Fruit fly (Drosophila melanogaster): ENCODE measurements around the gene euc.

- TF ChIP-seq Mnt (GFP tag; optimal IDR thresholded peaks at IDR 0.05) (no peak), CG7045 (GFP tag; optimal IDR thresholded peaks at IDR 0.05) (no peak)
Observed at dm6 chr3R:19011885-19012284, 33.3 kb upstream of the euc start.
